Fruit fly (Drosophila melanogaster) whole organism, adult: ENCODE data around the gene Rac2.

Experiments used
- CG11617 ChIP-seq: fragments of 200-800 bp; sonication (Bioruptor generic); optimal IDR thresholded peaks from 2 replicates; lab custom pipeline; 2017; ENCODE audit warnings: mild to moderate bottlenecking, missing biosample characterization, missing genetic modification reagents, missing genetic modification characterization
- CG1620 ChIP-seq: fragments of 200-800 bp; sonication (Bioruptor generic); optimal IDR thresholded peaks from 2 replicates; lab custom pipeline; 2016; ENCODE audit warnings: missing biosample characterization, missing genetic modification characterization
- CG33017 ChIP-seq: fragments of 200-800 bp; sonication (Bioruptor generic); optimal IDR thresholded peaks from 2 replicates; lab custom pipeline; 2018; ENCODE audit warnings: missing biosample characterization, mild to moderate bottlenecking, missing genetic modification characterization, moderate library complexity
- CG5204 ChIP-seq: fragments of 200-800 bp; sonication (Bioruptor generic); optimal IDR thresholded peaks from 2 replicates; lab custom pipeline; 2016; ENCODE audit warnings: missing biosample characterization, missing genetic modification characterization
- Clk ChIP-seq: fragments of 200-800 bp; sonication (Bioruptor generic); optimal IDR thresholded peaks from 2 replicates; lab custom pipeline; 2017; ENCODE audit warnings: missing biosample characterization, missing genetic modification characterization
- bab1 ChIP-seq: fragments of 200-800 bp; sonication (Bioruptor generic); optimal IDR thresholded peaks from 3 replicates; lab custom pipeline; 2019; ENCODE audit warnings: missing biosample characterization, mild to moderate bottlenecking, missing genetic modification characterization, moderate library complexity
- cic ChIP-seq: fragments of 200-800 bp; sonication (Bioruptor generic); optimal IDR thresholded peaks from 2 replicates; lab custom pipeline; 2017; ENCODE audit warnings: missing biosample characterization, mild to moderate bottlenecking, missing genetic modification characterization, moderate library complexity
- cnc ChIP-seq, 2 experiments: fragments of >200 bp; optimal IDR thresholded peaks; 2 replicates each; lab custom pipeline; 2017
- kay ChIP-seq: fragments of 200-800 bp; sonication (Bioruptor generic); peaks from one replicate; lab custom pipeline; 2016; ENCODE audit warnings: missing biosample characterization, missing genetic modification characterization, borderline replicate concordance

DNA sequence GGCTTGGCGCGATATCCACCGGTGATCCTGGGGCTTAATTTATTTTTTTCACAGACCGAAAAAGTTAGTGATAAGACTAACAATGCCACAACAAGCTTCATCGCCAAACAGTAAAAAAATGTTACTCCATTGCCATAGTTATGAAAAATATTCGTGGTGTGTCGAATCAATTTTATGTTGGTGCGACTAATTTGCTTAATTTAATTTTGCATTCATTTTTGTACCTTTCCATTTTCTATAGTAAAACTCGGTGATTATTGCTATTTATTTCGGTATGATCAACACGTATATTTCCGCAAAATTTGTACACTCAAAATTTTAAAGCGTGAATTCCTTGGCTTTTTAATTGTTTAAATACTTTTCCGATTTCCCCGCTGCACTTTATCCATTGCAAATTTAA is 5.6 kb upstream of the Rac2 start, which contains the start of gene sphinx2:
- no peak for TF ChIP-seq bab1 (GFP tag; lab: Kevin White, UChicago)
- no peak for TF ChIP-seq CG33017 (tag; lab: Kevin White, UChicago)
- no peak for TF ChIP-seq CG1620 (GFP tag; lab: Kevin White, UChicago)
- TF ChIP-seq cic: no peak
- no peak for TF ChIP-seq kay (GFP tag; lab: Kevin White, UChicago)
- TF ChIP-seq CG5204 (GFP tag; lab: Kevin White, UChicago): no peak
- TF ChIP-seq Clk (GFP tag; lab: Kevin White, UChicago): no peak
- TF ChIP-seq CG11617 (GFP tag; lab: Kevin White, UChicago): no peak
- TF ChIP-seq cnc (optimal IDR thresholded peaks at IDR 0.05; lab: Kevin White, UChicago): no peak
